Fruit fly (Drosophila melanogaster) whole organism, adult: Measurements from ENCODE around the gene CG13384.

ENCODE experiments used
- CG33017 ChIP-seq: fragments of 200-800 bp; sonication (Bioruptor generic); optimal IDR thresholded peaks from 2 replicates; lab custom pipeline; 2018; ENCODE audit warnings: missing biosample characterization, mild to moderate bottlenecking, missing genetic modification characterization, moderate library complexity
- CG5204 ChIP-seq: fragments of 200-800 bp; sonication (Bioruptor generic); optimal IDR thresholded peaks from 2 replicates; lab custom pipeline; 2016; ENCODE audit warnings: missing biosample characterization, missing genetic modification characterization
- CG7045 ChIP-seq: fragments of 200-800 bp; sonication (Bioruptor generic); optimal IDR thresholded peaks from 2 replicates; lab custom pipeline; 2017; ENCODE audit warnings: missing biosample characterization, mild to moderate bottlenecking, missing genetic modification characterization
- Clk ChIP-seq: fragments of 200-800 bp; sonication (Bioruptor generic); optimal IDR thresholded peaks from 2 replicates; lab custom pipeline; 2017; ENCODE audit warnings: missing biosample characterization, missing genetic modification characterization
- Crg-1 ChIP-seq: fragments of 200-800 bp; sonication (Bioruptor generic); optimal IDR thresholded peaks from 2 replicates; lab custom pipeline; 2016; ENCODE audit warnings: missing biosample characterization, missing genetic modification characterization
- cic ChIP-seq: fragments of 200-800 bp; sonication (Bioruptor generic); optimal IDR thresholded peaks from 2 replicates; lab custom pipeline; 2017; ENCODE audit warnings: missing biosample characterization, mild to moderate bottlenecking, missing genetic modification characterization, moderate library complexity
- toe ChIP-seq: fragments of 200-800 bp; sonication (Bioruptor generic); optimal IDR thresholded peaks from 2 replicates; lab custom pipeline; 2016; ENCODE audit warnings: missing biosample characterization, missing genetic modification characterization

dm6 chr2L:8361204-8361952, 22.9 kb upstream of the CG13384 start:
- peak; percentile 54 for TF ChIP-seq Crg-1 (GFP tag; lab: Kevin White, UChicago)
- peak; percentile 49 for TF ChIP-seq CG5204
- peak; percentile 9 for TF ChIP-seq cic (GFP tag; lab: Kevin White, UChicago)
- peak; percentile 21 for TF ChIP-seq CG7045 (GFP tag; lab: Kevin White, UChicago)
- TF ChIP-seq Clk (GFP tag; lab: Kevin White, UChicago), result no peak
- peak; percentile 40 for TF ChIP-seq toe (GFP tag; lab: Kevin White, UChicago)
- peak; percentile 34 for TF ChIP-seq CG33017
